Worm (Caenorhabditis elegans): ENCODE data around the gene tofu-6.

ce11 chrII:5429522-5430257 lies 8.6 kb downstream of the tofu-6 start, which contains the start of the genes F07F6.4 and F07F6.2:
- TF ChIP-seq lin-35 (GFP tag; optimal IDR thresholded peaks at IDR 0.05) (no peak), pha-4 (tag; optimal IDR thresholded peaks at IDR 0.05) (no peak), efl-1 (GFP tag; optimal IDR thresholded peaks at IDR 0.05) (no peak), egl-18 (GFP tag; IDR thresholded peaks at IDR 0.05) (no peak), F57C9.4 (tag; optimal IDR thresholded peaks at IDR 0.05) (no peak), unc-62 (GFP tag; optimal IDR thresholded peaks at IDR 0.05) (no peak), nfya-1 (tag; optimal IDR thresholded peaks at IDR 0.05; ENCODE audit: borderline replicate concordance, insufficient read depth) (no peak), pbrm-1 (GFP tag; IDR thresholded peaks at IDR 0.05) (no peak), ztf-18 (tag; optimal IDR thresholded peaks at IDR 0.05) (no peak), ets-4 (GFP tag; optimal IDR thresholded peaks at IDR 0.05) (no peak), nhr-90 (tag; optimal IDR thresholded peaks at IDR 0.05) (no peak)

Data from whole organism, young adult.